Worm (Caenorhabditis elegans): Measurements from ENCODE around the gene Y4C6B.7.

DNA sequence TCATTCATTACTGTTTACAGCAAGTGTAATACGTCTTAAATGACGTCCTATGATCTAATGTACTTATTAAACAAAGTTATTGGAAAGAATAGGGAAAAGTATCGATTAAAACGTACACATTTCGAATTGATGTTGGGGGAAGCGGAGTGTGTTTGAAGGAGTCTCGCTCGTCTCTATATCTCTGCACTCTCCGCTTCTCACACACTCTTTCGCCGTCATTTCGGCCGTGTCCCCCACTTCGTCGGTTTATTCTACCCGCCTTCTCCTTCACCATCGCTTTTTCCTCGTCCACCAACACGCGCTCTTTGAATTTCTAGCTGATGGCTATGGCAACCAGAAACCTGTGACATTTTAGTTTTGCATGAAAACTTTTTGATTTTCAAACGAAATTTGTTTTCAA lies 15.6 kb upstream of the Y4C6B.7 start:
- TF ChIP-seq ceh-9 (tag; optimal IDR thresholded peaks at IDR 0.05), result no peak
- no peak for TF ChIP-seq che-1 (tag; optimal IDR thresholded peaks at IDR 0.05)
- no peak for TF ChIP-seq tbx-7 (tag; optimal IDR thresholded peaks at IDR 0.05)
- TF ChIP-seq ceh-14 (tag; optimal IDR thresholded peaks at IDR 0.05), result no peak
- no peak for TF ChIP-seq K02D7.2 (tag; optimal IDR thresholded peaks at IDR 0.05)
- no peak for TF ChIP-seq ceh-24 (tag; optimal IDR thresholded peaks at IDR 0.05)
- no peak for TF ChIP-seq ama-1 (optimal IDR thresholded peaks at IDR 0.05)
- TF ChIP-seq ceh-6 (GFP tag; optimal IDR thresholded peaks at IDR 0.05), result no peak
- no peak for TF ChIP-seq dmd-4 (tag; optimal IDR thresholded peaks at IDR 0.05; ENCODE audit: borderline replicate concordance)
- no peak for TF ChIP-seq elt-2 (tag; optimal IDR thresholded peaks at IDR 0.05)
- TF ChIP-seq C38D4.7 (GFP tag; optimal IDR thresholded peaks at IDR 0.05), result no peak
- TF ChIP-seq dve-1 (tag; optimal IDR thresholded peaks at IDR 0.05), result no peak

All from whole organism, late embryonic.